Worm (Caenorhabditis elegans) whole organism, late embryonic: ENCODE data around the gene F52D10.4.

Experiments used
- C38D4.7 ChIP-seq: fragments of 200-800 bp; sonication (Bioruptor generic); optimal IDR thresholded peaks from 2 replicates; lab custom pipeline; 2018; ENCODE audit warnings: mild to moderate bottlenecking, missing genetic modification characterization, moderate library complexity, missing compliant biosample characterization
- T23F11.4 ChIP-seq: fragments of 200-800 bp; sonication (Bioruptor generic); optimal IDR thresholded peaks from 2 replicates; lab custom pipeline; 2018; ENCODE audit warnings: mild to moderate bottlenecking, missing genetic modification characterization, missing compliant biosample characterization
- Y22D7AL.16 ChIP-seq: sonication (generic microtip); optimal IDR thresholded peaks from 2 replicates; lab custom pipeline; 2016; ENCODE audit warnings: missing genetic modification characterization, missing compliant biosample characterization
- ama-1 ChIP-seq: fragments of 150-350 bp; optimal IDR thresholded peaks from 2 replicates; lab custom pipeline; 2014
- ceh-14 ChIP-seq: sonication (generic microtip); optimal IDR thresholded peaks from 2 replicates; lab custom pipeline; 2016; ENCODE audit warnings: missing genotype, missing genetic modification characterization, missing compliant biosample characterization
- ceh-2 ChIP-seq: sonication (generic microtip); optimal IDR thresholded peaks from 2 replicates; lab custom pipeline; 2016; ENCODE audit warnings: missing genotype, missing genetic modification characterization, missing compliant biosample characterization
- ceh-22 ChIP-seq: sonication (generic microtip); optimal IDR thresholded peaks from 2 replicates; lab custom pipeline; 2017; ENCODE audit warnings: missing biosample characterization, missing genetic modification characterization
- ceh-31 ChIP-seq: sonication (generic microtip); optimal IDR thresholded peaks from 2 replicates; lab custom pipeline; 2016; ENCODE audit warnings: missing genetic modification characterization, missing compliant biosample characterization
- ceh-45 ChIP-seq: fragments of 200-800 bp; sonication (Bioruptor generic); IDR thresholded peaks from 2 replicates; pipeline ENCODE4 v1.3.6; 2022; ENCODE audit warnings: missing genetic modification reagents, missing genetic modification characterization, missing compliant biosample characterization
- ceh-48 ChIP-seq: sonication (generic microtip); optimal IDR thresholded peaks from 2 replicates; lab custom pipeline; 2016; ENCODE audit warnings: missing genetic modification characterization, inconsistent platforms, missing compliant biosample characterization
- ceh-9 ChIP-seq: sonication (generic microtip); optimal IDR thresholded peaks from 2 replicates; lab custom pipeline; 2016; ENCODE audit warnings: mild to moderate bottlenecking, missing genetic modification characterization, inconsistent platforms, missing compliant biosample characterization
- che-1 ChIP-seq: sonication (generic microtip); optimal IDR thresholded peaks from 2 replicates; lab custom pipeline; 2016; ENCODE audit warnings: mild to moderate bottlenecking, missing genetic modification characterization, missing compliant biosample characterization
- dve-1 ChIP-seq: sonication (generic microtip); optimal IDR thresholded peaks from 2 replicates; lab custom pipeline; 2017; ENCODE audit warnings: antibody characterized with exemption, mild to moderate bottlenecking, missing genetic modification characterization, missing compliant biosample characterization
- elt-2 ChIP-seq: sonication (generic microtip); optimal IDR thresholded peaks from 2 replicates; lab custom pipeline; 2016; ENCODE audit warnings: missing genetic modification reagents, missing genetic modification characterization, missing compliant biosample characterization
- elt-4 ChIP-seq: sonication (generic microtip); optimal IDR thresholded peaks from 2 replicates; lab custom pipeline; 2016; ENCODE audit warnings: missing genetic modification characterization, missing compliant biosample characterization
- eyg-1 ChIP-seq: sonication (generic microtip); optimal IDR thresholded peaks from 2 replicates; lab custom pipeline; 2016; ENCODE audit warnings: missing genotype, missing genetic modification characterization, missing compliant biosample characterization
- fax-1 ChIP-seq: sonication (generic microtip); optimal IDR thresholded peaks from 2 replicates; lab custom pipeline; 2016; ENCODE audit warnings: missing genotype, missing genetic modification characterization, missing compliant biosample characterization
- fkh-10 ChIP-seq: fragments of 150-350 bp; optimal IDR thresholded peaks from 2 replicates; lab custom pipeline; 2014; ENCODE audit warnings: missing biosample characterization, missing genetic modification reagents, missing genetic modification characterization
- fkh-6 ChIP-seq: sonication (generic microtip); optimal IDR thresholded peaks from 2 replicates; lab custom pipeline; 2016; ENCODE audit warnings: missing genetic modification characterization, missing compliant biosample characterization
- hlh-13 ChIP-seq: fragments of 200-800 bp; sonication (Bioruptor generic); optimal IDR thresholded peaks from 2 replicates; lab custom pipeline; 2018; ENCODE audit warnings: mild to moderate bottlenecking, missing genetic modification characterization, missing compliant biosample characterization
- hlh-30 ChIP-seq: sonication (generic microtip); optimal IDR thresholded peaks from 2 replicates; lab custom pipeline; 2017; ENCODE audit warnings: antibody characterized with exemption, missing genetic modification characterization, missing compliant biosample characterization; ENCODE audit not compliant: insufficient read depth
- mec-3 ChIP-seq: sonication (generic microtip); optimal IDR thresholded peaks from 2 replicates; lab custom pipeline; 2016; ENCODE audit warnings: borderline replicate concordance, missing genetic modification characterization, missing compliant biosample characterization
- nfya-1 ChIP-seq: sonication (generic microtip); optimal IDR thresholded peaks from 2 replicates; lab custom pipeline; 2017; ENCODE audit warnings: missing genetic modification characterization, mild to moderate bottlenecking, missing compliant biosample characterization, antibody characterized with exemption, moderate library complexity
- nhr-11 ChIP-seq: fragments of 150-350 bp; optimal IDR thresholded peaks from 2 replicates; lab custom pipeline; 2014; ENCODE audit warnings: missing biosample characterization, missing genetic modification characterization
- npax-4 ChIP-seq: sonication (generic microtip); optimal IDR thresholded peaks from 2 replicates; lab custom pipeline; 2016; ENCODE audit warnings: missing genetic modification characterization, missing compliant biosample characterization
- pag-3 ChIP-seq: sonication (generic microtip); optimal IDR thresholded peaks from 2 replicates; lab custom pipeline; 2016; ENCODE audit warnings: missing compliant biosample characterization, missing genetic modification characterization, borderline replicate concordance
- pat-9 ChIP-seq: fragments of 200-800 bp; sonication (Bioruptor generic); optimal IDR thresholded peaks from 2 replicates; lab custom pipeline; 2018; ENCODE audit warnings: mild to moderate bottlenecking, missing genetic modification characterization, moderate library complexity, missing compliant biosample characterization
- pax-1 ChIP-seq: fragments of 150-350 bp; optimal IDR thresholded peaks from 2 replicates; lab custom pipeline; 2014; ENCODE audit warnings: missing biosample characterization, missing genetic modification characterization
- pha-4 ChIP-seq: fragments of 150-350 bp; optimal IDR thresholded peaks from 2 replicates; lab custom pipeline; 2018; ENCODE audit warnings: missing biosample characterization, missing genetic modification reagents, missing genetic modification characterization
- pqm-1 ChIP-seq: sonication (generic microtip); optimal IDR thresholded peaks from 2 replicates; lab custom pipeline; 2016; ENCODE audit warnings: missing genetic modification characterization, missing compliant biosample characterization
- ref-2 ChIP-seq: sonication (generic microtip); optimal IDR thresholded peaks from 2 replicates; lab custom pipeline; 2016; ENCODE audit warnings: missing genetic modification characterization, missing compliant biosample characterization
- rnt-1 ChIP-seq: sonication (generic microtip); optimal IDR thresholded peaks from 2 replicates; lab custom pipeline; 2016; ENCODE audit warnings: missing genetic modification characterization, missing compliant biosample characterization
- sdc-2 ChIP-seq: sonication (generic microtip); optimal IDR thresholded peaks from 2 replicates; lab custom pipeline; 2016; ENCODE audit warnings: missing genotype, missing genetic modification characterization, missing compliant biosample characterization
- sox-4 ChIP-seq: sonication (generic microtip); optimal IDR thresholded peaks from 2 replicates; lab custom pipeline; 2017; ENCODE audit warnings: mild to moderate bottlenecking, missing genetic modification characterization, inconsistent platforms, missing compliant biosample characterization
- tbx-2 ChIP-seq: sonication (generic microtip); optimal IDR thresholded peaks from 2 replicates; lab custom pipeline; 2016; ENCODE audit warnings: missing genetic modification characterization, missing compliant biosample characterization
- ttx-3 ChIP-seq: sonication (generic microtip); optimal IDR thresholded peaks from 2 replicates; lab custom pipeline; 2016; ENCODE audit warnings: missing genetic modification reagents, missing genetic modification characterization, missing compliant biosample characterization
- unc-3 ChIP-seq, 2 experiments: fragments of 200-800 bp in 1 of 2; sonication (Bioruptor generic) in 1 of 2; sonication (generic microtip) in 1 of 2; conservative IDR thresholded peaks in 1 of 2; optimal IDR thresholded peaks in 1 of 2; 2 replicates each; pipeline versions ENCODE4 v1.3.6 to Lab custom; 2016 to 2022; ENCODE audit warnings: missing compliant biosample characterization in 2 of 2, missing genetic modification characterization in 2 of 2, missing genetic modification reagents in 1 of 2
- unc-42 ChIP-seq: sonication (generic microtip); optimal IDR thresholded peaks from 2 replicates; lab custom pipeline; 2016; ENCODE audit warnings: missing genotype, missing genetic modification characterization, missing compliant biosample characterization
- unc-86 ChIP-seq: sonication (generic microtip); optimal IDR thresholded peaks from 2 replicates; lab custom pipeline; 2016; ENCODE audit warnings: missing genetic modification characterization, missing compliant biosample characterization

F52D10.4 gene

ce11 chrX:11600488-11601106, 16.7 kb upstream of the F52D10.4 start:
- TF ChIP-seq fkh-10 (GFP tag; lab: Kevin White, UChicago) (no peak), che-1 (tag; lab: Kevin White, UChicago) (no peak), mec-3 (tag; lab: Kevin White, UChicago) (no peak), nfya-1 (tag; lab: Kevin White, UChicago) (peak; percentile 5), ceh-2 (tag; lab: Kevin White, UChicago) (peak; percentile 7), eyg-1 (tag; lab: Kevin White, UChicago) (no peak), ceh-48 (tag; lab: Kevin White, UChicago) (no peak), ref-2 (tag; lab: Kevin White, UChicago) (no peak), tbx-2 (tag; lab: Kevin White, UChicago) (peak; percentile 21), rnt-1 (peak; percentile 13), hlh-30 (tag; lab: Kevin White, UChicago) (no peak), pqm-1 (tag; lab: Kevin White, UChicago) (no peak)

ce11 chrX:11603234-11604108, 13.8 kb upstream of the F52D10.4 start:
- no peak for TF ChIP-seq unc-42 (tag; lab: Kevin White, UChicago)
- TF ChIP-seq T23F11.4 = peak; percentile 28
- TF ChIP-seq ama-1 = peak; percentile 42
- TF ChIP-seq, all 69 proteins: peak for 2

ce11 chrX:11605214-11605765, 12.0 kb upstream of the F52D10.4 start, which contains the start of gene ftt-2:
TSS of gene ftt-2 (minus strand) at chrX:11605419.
- no peak for TF ChIP-seq C38D4.7 (GFP tag; lab: Kevin White, UChicago)
- TF ChIP-seq ama-1 = peak; percentile 5
- TF ChIP-seq, all 69 proteins: peak for 1

- TF ChIP-seq ceh-2 (tag; lab: Kevin White, UChicago) (peak; percentile 93), Y22D7AL.16 (tag; lab: Kevin White, UChicago) (peak; percentile 97), pag-3 (tag; lab: Kevin White, UChicago) (peak; percentile 93), ceh-31 (tag; lab: Kevin White, UChicago) (peak; percentile 96), elt-4 (tag; lab: Kevin White, UChicago) (no peak), ceh-48 (tag; lab: Kevin White, UChicago) (peak; percentile 78), fkh-6 (tag; lab: Kevin White, UChicago) (peak; percentile 49), ceh-45 (GFP tag; lab: Robert Waterston, UW) (peak; percentile 53; the same call in 1 of the 2 replicates), ttx-3 (tag; lab: Kevin White, UChicago) (peak; percentile 93), nfya-1 (tag; lab: Kevin White, UChicago) (peak; percentile 95), sdc-2 (tag; lab: Kevin White, UChicago) (peak; percentile 90), ceh-9 (no peak), elt-2 (tag; lab: Kevin White, UChicago) (peak; percentile 98), fax-1 (tag; lab: Kevin White, UChicago) (peak; percentile 71), pha-4 (no peak), unc-42 (tag; lab: Kevin White, UChicago) (peak; percentile 97), C38D4.7 (GFP tag; lab: Kevin White, UChicago) (peak; percentile 92), pat-9 (tag; lab: Kevin White, UChicago) (peak; percentile 98), eyg-1 (tag; lab: Kevin White, UChicago) (peak; percentile 92), nhr-11 (tag; lab: Kevin White, UChicago) (peak; percentile 99), unc-86 (tag; lab: Kevin White, UChicago) (peak; percentile 99), unc-3 (GFP tag; conservative IDR thresholded peaks at IDR 0.05; lab: Robert Waterston, UW) (no peak; the same call in 1 of the 2 replicates), unc-3 (tag; optimal IDR thresholded peaks at IDR 0.05; lab: Kevin White, UChicago) (peak; percentile 99), npax-4 (peak; percentile 45), ceh-22 (tag; lab: Kevin White, UChicago) (peak; percentile 87), tbx-2 (tag; lab: Kevin White, UChicago) (peak; percentile 99), sox-4 (tag; lab: Kevin White, UChicago) (peak; percentile 92), dve-1 (peak; percentile 68), pax-1 (tag; lab: Kevin White, UChicago) (peak; percentile 94), ceh-14 (peak; percentile 99), fkh-10 (GFP tag; lab: Kevin White, UChicago) (peak; percentile 95), hlh-13 (peak; percentile 5)
These were observed 11.3 kb upstream of the F52D10.4 start for ce11 chrX:11605766-11606490.
